Worm (Caenorhabditis elegans) whole organism, L1 larva: Measurements from ENCODE around the gene Y51H7C.41.
A peak's percentile ranks its signal among the peaks of the same experiment; 100 is the strongest.

Experiments
- C34B4.2 ChIP-seq: sonication (generic microtip); optimal IDR thresholded peaks from 2 replicates; lab custom pipeline; 2017; ENCODE audit warnings: mild to moderate bottlenecking, missing genetic modification characterization, missing compliant biosample characterization
- aha-1 ChIP-seq: fragments of 150-350 bp; optimal IDR thresholded peaks from 2 replicates; lab custom pipeline; 2014; ENCODE audit warnings: missing biosample characterization, missing genetic modification characterization
- ama-1 ChIP-seq: fragments of 150-350 bp; optimal IDR thresholded peaks from 2 replicates; lab custom pipeline; 2014
- dpl-1 ChIP-seq, 3 experiments: fragments of 150-350 bp in 2 of 3; sonication (generic microtip) in 1 of 3; optimal IDR thresholded peaks; 2 replicates each; lab custom pipeline; 2014 to 2017; ENCODE audit warnings: missing biosample characterization in 3 of 3, missing genetic modification characterization in 3 of 3, missing genetic modification reagents in 3 of 3
- efl-1 ChIP-seq, 4 experiments: fragments of 150-350 bp; optimal IDR thresholded peaks in 3 of 4; peaks in 1 of 4; 1 replicate in 1 of 4; 2 replicates in 3 of 4; lab custom pipeline; 2014; ENCODE audit warnings: missing biosample characterization in 2 of 4, missing genetic modification characterization in 2 of 4, missing genetic modification reagents in 2 of 4
- elt-2 ChIP-seq: sonication (generic microtip); optimal IDR thresholded peaks from 2 replicates; lab custom pipeline; 2016; ENCODE audit warnings: missing genetic modification characterization, mild to moderate bottlenecking, inconsistent platforms, missing compliant biosample characterization, missing genetic modification reagents
- fkh-10 ChIP-seq: sonication (generic microtip); optimal IDR thresholded peaks from 2 replicates; lab custom pipeline; 2017; ENCODE audit warnings: missing biosample characterization, missing genetic modification reagents, missing genetic modification characterization
- grh-1 ChIP-seq: fragments of 200-800 bp; sonication (Bioruptor generic); IDR thresholded peaks from 2 replicates; pipeline ENCODE4 v1.3.6; 2022; ENCODE audit warnings: missing genetic modification reagents, missing genetic modification characterization, missing compliant biosample characterization
- hlh-17 ChIP-seq: fragments of 200-800 bp; sonication (Bioruptor generic); optimal IDR thresholded peaks from 2 replicates; lab custom pipeline; 2018; ENCODE audit warnings: missing genetic modification characterization, mild to moderate bottlenecking, missing compliant biosample characterization, moderate library complexity, borderline replicate concordance
- hpl-2 ChIP-seq: fragments of 150-350 bp; optimal IDR thresholded peaks from 2 replicates; lab custom pipeline; 2014; ENCODE audit warnings: missing biosample characterization, missing genetic modification reagents, missing genetic modification characterization
- lin-14 ChIP-seq: fragments of 200-800 bp; sonication (Bioruptor generic); optimal IDR thresholded peaks from 2 replicates; lab custom pipeline; 2018; ENCODE audit warnings: mild to moderate bottlenecking, missing genetic modification characterization, moderate library complexity, missing compliant biosample characterization
- lir-3 ChIP-seq: sonication (generic microtip); optimal IDR thresholded peaks from 2 replicates; lab custom pipeline; 2016; ENCODE audit warnings: mild to moderate bottlenecking, missing genetic modification characterization, moderate library complexity, missing compliant biosample characterization; ENCODE audit not compliant: poor library complexity
- lsy-2 ChIP-seq, 2 experiments: fragments of 150-350 bp; optimal IDR thresholded peaks; 2 replicates each; lab custom pipeline; 2014; ENCODE audit warnings: missing biosample characterization in 2 of 2, missing genetic modification characterization in 2 of 2
- mab-9 ChIP-seq: fragments of 200-800 bp; sonication (Bioruptor generic); IDR thresholded peaks from 2 replicates; pipeline ENCODE4 v1.3.6; 2022; ENCODE audit warnings: missing genetic modification reagents, missing genetic modification characterization, missing compliant biosample characterization
- mef-2 ChIP-seq: fragments of 150-350 bp; optimal IDR thresholded peaks from 2 replicates; lab custom pipeline; 2014; ENCODE audit warnings: missing biosample characterization, missing genetic modification characterization
- nhr-11 ChIP-seq: fragments of 150-350 bp; optimal IDR thresholded peaks from 2 replicates; lab custom pipeline; 2014; ENCODE audit warnings: missing biosample characterization, missing genetic modification characterization
- nhr-19 ChIP-seq: fragments of 200-800 bp; sonication (Bioruptor generic); conservative IDR thresholded peaks from 2 replicates; pipeline ENCODE4 v1.3.6; 2022; ENCODE audit warnings: missing genetic modification characterization, missing compliant biosample characterization
- nhr-47 ChIP-seq: sonication (generic microtip); optimal IDR thresholded peaks from 2 replicates; lab custom pipeline; 2016; ENCODE audit warnings: mild to moderate bottlenecking, missing genetic modification characterization, moderate library complexity, missing compliant biosample characterization
- nhr-77 ChIP-seq: fragments of 150-350 bp; optimal IDR thresholded peaks from 2 replicates; lab custom pipeline; 2014; ENCODE audit warnings: missing biosample characterization, missing genetic modification characterization
- nhr-84 ChIP-seq: sonication (generic microtip); optimal IDR thresholded peaks from 2 replicates; lab custom pipeline; 2017; ENCODE audit warnings: missing biosample characterization, missing genetic modification characterization
- nhr-85 ChIP-seq: sonication (generic microtip); peaks from one replicate; lab custom pipeline; 2016; ENCODE audit warnings: missing genetic modification characterization, inconsistent platforms, missing compliant biosample characterization
- nhr-90 ChIP-seq: sonication (generic microtip); optimal IDR thresholded peaks from 2 replicates; lab custom pipeline; 2016; ENCODE audit warnings: mild to moderate bottlenecking, missing genetic modification characterization, missing compliant biosample characterization; ENCODE audit not compliant: poor library complexity
- snpc-4 ChIP-seq: fragments of 150-350 bp; optimal IDR thresholded peaks from 2 replicates; lab custom pipeline; 2014; ENCODE audit warnings: missing biosample characterization, missing genetic modification characterization
- snu-23 ChIP-seq: sonication (generic microtip); optimal IDR thresholded peaks from 2 replicates; lab custom pipeline; 2016; ENCODE audit warnings: missing genetic modification characterization, missing compliant biosample characterization
- sptf-1 ChIP-seq: fragments of 150-350 bp; optimal IDR thresholded peaks from 2 replicates; lab custom pipeline; 2014; ENCODE audit warnings: missing biosample characterization, missing genetic modification characterization
- unc-130 ChIP-seq: fragments of 150-350 bp; optimal IDR thresholded peaks from 2 replicates; lab custom pipeline; 2017; ENCODE audit warnings: missing biosample characterization, missing genetic modification characterization, inconsistent platforms
- unc-30 ChIP-seq: sonication (generic microtip); optimal IDR thresholded peaks from 2 replicates; lab custom pipeline; 2017; ENCODE audit warnings: missing biosample characterization, missing genetic modification characterization
- unc-62 ChIP-seq: fragments of 150-350 bp; optimal IDR thresholded peaks from 2 replicates; lab custom pipeline; 2014; ENCODE audit warnings: missing biosample characterization, missing genetic modification reagents, missing genetic modification characterization
- vab-15 ChIP-seq: sonication (generic microtip); optimal IDR thresholded peaks from 2 replicates; lab custom pipeline; 2017; ENCODE audit warnings: missing genotype, mild to moderate bottlenecking, missing genetic modification characterization, missing compliant biosample characterization
- zip-4 ChIP-seq: fragments of 200-800 bp; sonication (Bioruptor generic); optimal IDR thresholded peaks from 2 replicates; lab custom pipeline; 2018; ENCODE audit warnings: mild to moderate bottlenecking, missing genetic modification characterization, moderate library complexity, missing compliant biosample characterization

The Y51H7C.41 gene

ce11 chrII:1403056-1403455 is at the start of gene Y51H7C.41, which contains the start of gene cogc-4:
Gene Y51H7C.41 (plus strand): TSS chrII:1403321.
Gene cogc-4 (plus strand): TSS chrII:1403441.
- TF ChIP-seq dpl-1 (GFP tag; optimal IDR thresholded peaks at IDR 0.05; lab: Kevin White, UChicago) (peak in 1 of 3 experiments; percentile 19), unc-30 (tag; lab: Kevin White, UChicago) (no peak), efl-1 (optimal IDR thresholded peaks at IDR 0.05; lab: Kevin White, UChicago) (no peak), efl-1 (GFP tag; optimal IDR thresholded peaks at IDR 0.05 in 1 of 2; lab: Kevin White, UChicago) (peak in 1 of 2 experiments; percentile 90), sptf-1 (tag; lab: Kevin White, UChicago) (no peak)
- TF ChIP-seq, all 84 proteins: peak for 2

DNA sequence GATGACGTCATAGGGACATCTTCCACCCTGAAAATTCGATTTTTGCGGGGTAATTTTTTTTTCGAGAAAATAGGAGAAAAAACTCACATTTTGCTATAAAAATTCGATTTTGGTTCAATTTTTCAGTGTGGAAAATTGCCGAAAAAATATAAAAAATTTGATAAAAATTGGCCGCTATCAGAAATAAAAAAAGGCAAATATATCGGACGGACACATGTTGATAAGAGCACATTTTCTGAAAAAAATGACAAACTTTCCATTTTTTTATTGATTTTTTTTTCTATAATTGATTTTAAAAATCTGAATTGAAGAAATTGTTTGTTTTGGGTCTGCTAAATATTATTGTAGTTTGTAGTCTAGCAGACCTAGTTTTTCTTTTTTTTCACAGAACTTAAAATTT is 47.6 kb upstream of the Y51H7C.41 start, which contains the start of gene C13A10.1:
TSS of gene C13A10.1 (minus strand) at position 170 of the 400 bp plus-strand sequence.
- TF ChIP-seq elt-2 (tag; lab: Kevin White, UChicago) (peak; percentile 38), dpl-1 (GFP tag; optimal IDR thresholded peaks at IDR 0.05; lab: Kevin White, UChicago) (no peak)

- TF ChIP-seq snu-23 (GFP tag; lab: Kevin White, UChicago) (no peak), snpc-4 (tag; lab: Kevin White, UChicago) (no peak), efl-1 (optimal IDR thresholded peaks at IDR 0.05; lab: Kevin White, UChicago) (peak in 1 of 2 experiments; percentile 54), efl-1 (GFP tag; optimal IDR thresholded peaks at IDR 0.05 in 1 of 2; lab: Kevin White, UChicago) (peak in 1 of 2 experiments; percentile 59)
Measured at ce11 chrII:1357262-1357661, 45.9 kb upstream of the Y51H7C.41 start.

DNA sequence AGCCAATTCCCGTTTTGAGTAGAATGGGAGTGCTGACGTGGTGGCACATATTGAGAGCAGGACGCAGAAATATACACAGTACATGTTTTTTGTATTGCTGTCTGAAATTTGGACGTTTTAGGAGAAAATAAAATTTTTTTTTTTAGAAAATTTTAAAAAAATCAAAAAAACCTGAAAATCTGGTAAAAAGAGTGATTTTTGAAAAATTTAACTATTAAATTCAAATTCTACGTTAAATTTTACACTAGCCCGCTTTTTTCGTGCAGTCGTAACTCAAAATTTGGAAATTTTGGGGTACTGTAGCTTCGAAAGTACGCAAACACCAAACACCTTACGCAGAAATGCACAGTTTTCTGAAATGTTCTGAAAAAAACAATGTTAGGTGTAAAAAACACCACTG is 45.2 kb upstream of the Y51H7C.41 start, which contains the start of gene C13A10.2:
TSS of gene C13A10.2 (minus strand) at position 101 of the 400 bp plus-strand sequence.
- TF ChIP-seq nhr-90 (tag; lab: Kevin White, UChicago) (no peak), lsy-2 (tag; optimal IDR thresholded peaks at IDR 0.05; lab: Kevin White, UChicago) (peak in 1 of 2 experiments; percentile 9), unc-130 (tag; lab: Kevin White, UChicago) (no peak)

DNA sequence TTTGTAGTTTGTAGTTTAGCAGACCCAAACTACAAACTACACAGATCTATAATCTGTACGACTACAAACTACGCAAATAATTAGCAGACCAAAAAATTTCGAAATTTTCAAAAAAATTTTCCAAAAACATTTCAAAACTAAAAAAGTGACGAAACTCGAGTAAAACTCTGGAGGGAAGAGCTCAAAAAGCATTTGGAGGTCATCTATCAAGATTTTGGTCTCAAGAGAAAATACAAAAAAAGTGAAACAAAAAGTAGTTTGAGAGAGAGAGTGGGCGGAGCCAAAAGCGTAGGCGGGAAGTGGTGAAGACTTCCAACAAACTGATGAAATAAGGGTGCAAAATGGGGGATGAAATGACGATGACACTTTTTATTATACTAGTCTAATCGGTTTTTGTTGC is 42.9 kb upstream of the Y51H7C.41 start:
- TF ChIP-seq nhr-19, result no peak
- TF ChIP-seq mab-9 (GFP tag; lab: Robert Waterston, UW), result no peak
- no peak for TF ChIP-seq nhr-84 (tag; lab: Kevin White, UChicago)
- TF ChIP-seq nhr-11 (tag; lab: Kevin White, UChicago), result no peak
- TF ChIP-seq C34B4.2 (tag; lab: Kevin White, UChicago), result no peak
- TF ChIP-seq unc-130 (tag; lab: Kevin White, UChicago), result no peak
- TF ChIP-seq ama-1 (lab: Kevin White, UChicago), result no peak
- TF ChIP-seq nhr-85 (tag; lab: Kevin White, UChicago), result no peak
- no peak for TF ChIP-seq hpl-2 (GFP tag; lab: Kevin White, UChicago)
- no peak for TF ChIP-seq lin-14 (GFP tag; lab: Kevin White, UChicago)
- no peak for TF ChIP-seq fkh-10
- no peak for TF ChIP-seq unc-62
- TF ChIP-seq lir-3 (tag; lab: Kevin White, UChicago), result no peak
- TF ChIP-seq vab-15, result no peak
- TF ChIP-seq mef-2 (tag; lab: Kevin White, UChicago), result no peak
- no peak for TF ChIP-seq grh-1 (GFP tag; lab: Robert Waterston, UW)
- TF ChIP-seq nhr-47 (tag; lab: Kevin White, UChicago), result no peak
- TF ChIP-seq sptf-1 (tag; lab: Kevin White, UChicago), result no peak
- TF ChIP-seq aha-1 (tag; lab: Kevin White, UChicago), result no peak
- TF ChIP-seq zip-4, result no peak

- TF ChIP-seq nhr-77 (tag; lab: Kevin White, UChicago) (no peak), hlh-17 (GFP tag; lab: Kevin White, UChicago) (no peak)
- TF ChIP-seq, all 84 proteins: peak for 0
Measured at ce11 chrII:1362423-1362822, 40.7 kb upstream of the Y51H7C.41 start.
